Worm (Caenorhabditis elegans): ENCODE results near the gene Y62H9A.13.

- TF ChIP-seq dao-5 (tag; optimal IDR thresholded peaks at IDR 0.05): no peak
- TF ChIP-seq W03F9.2 (tag; optimal IDR thresholded peaks at IDR 0.05): no peak
- TF ChIP-seq him-1 (tag; optimal IDR thresholded peaks at IDR 0.05): no peak
Observed at ce11 chrX:11899031-11899430, 17.8 kb upstream of the Y62H9A.13 start.

Data from whole organism, L4/young adult.